Worm (Caenorhabditis elegans) whole organism, early embryonic: ENCODE data around the gene ZK418.13.

Experiments used
- B0310.2 ChIP-seq: sonication (generic microtip); optimal IDR thresholded peaks from 2 replicates; lab custom pipeline; 2016; ENCODE audit warnings: mild to moderate bottlenecking, missing genetic modification characterization, missing compliant biosample characterization
- F13C5.2 ChIP-seq: sonication (generic microtip); optimal IDR thresholded peaks from 2 replicates; lab custom pipeline; 2017; ENCODE audit warnings: mild to moderate bottlenecking, missing genetic modification characterization, inconsistent platforms, missing compliant biosample characterization
- ama-1 ChIP-seq: fragments of 150-350 bp; optimal IDR thresholded peaks from 2 replicates; lab custom pipeline; 2014
- ceh-13 ChIP-seq: fragments of 200-800 bp; sonication (Bioruptor generic); optimal IDR thresholded peaks from 2 replicates; lab custom pipeline; 2018; ENCODE audit warnings: mild to moderate bottlenecking, missing genetic modification characterization, missing compliant biosample characterization
- ceh-36 ChIP-seq: sonication (generic microtip); optimal IDR thresholded peaks from 2 replicates; lab custom pipeline; 2016; ENCODE audit warnings: missing genetic modification characterization, inconsistent platforms, missing compliant biosample characterization
- ets-7 ChIP-seq: sonication (generic microtip); optimal IDR thresholded peaks from 2 replicates; lab custom pipeline; 2016; ENCODE audit warnings: missing genotype, missing genetic modification characterization, missing compliant biosample characterization
- flt-1 ChIP-seq: fragments of 200-800 bp; sonication (Bioruptor generic); IDR thresholded peaks from 2 replicates; pipeline ENCODE4 v1.3.6; 2022; ENCODE audit warnings: missing genetic modification characterization, missing compliant biosample characterization
- hmbx-1 ChIP-seq: sonication (generic microtip); optimal IDR thresholded peaks from 2 replicates; lab custom pipeline; 2016; ENCODE audit warnings: mild to moderate bottlenecking, missing genetic modification characterization, missing compliant biosample characterization
- hmg-4 ChIP-seq: fragments of 200-800 bp; sonication (Bioruptor generic); optimal IDR thresholded peaks from 2 replicates; lab custom pipeline; 2018; ENCODE audit warnings: mild to moderate bottlenecking, missing genetic modification characterization, missing compliant biosample characterization
- hnd-1 ChIP-seq: sonication (generic microtip); optimal IDR thresholded peaks from 2 replicates; lab custom pipeline; 2016; ENCODE audit warnings: missing genetic modification characterization, missing compliant biosample characterization
- scrt-1 ChIP-seq: fragments of 200-800 bp; sonication (Bioruptor generic); IDR thresholded peaks from 2 replicates; pipeline ENCODE4 v1.3.6; 2022; ENCODE audit warnings: missing genetic modification characterization, missing compliant biosample characterization
- sea-1 ChIP-seq: fragments of 200-800 bp; sonication (Bioruptor generic); conservative IDR thresholded peaks from 2 replicates; pipeline ENCODE4 v1.3.6; 2022; ENCODE audit warnings: missing genetic modification characterization, missing compliant biosample characterization
- tra-4 ChIP-seq: sonication (generic microtip); optimal IDR thresholded peaks from 2 replicates; lab custom pipeline; 2017; ENCODE audit warnings: missing genetic modification characterization, missing compliant biosample characterization

DNA sequence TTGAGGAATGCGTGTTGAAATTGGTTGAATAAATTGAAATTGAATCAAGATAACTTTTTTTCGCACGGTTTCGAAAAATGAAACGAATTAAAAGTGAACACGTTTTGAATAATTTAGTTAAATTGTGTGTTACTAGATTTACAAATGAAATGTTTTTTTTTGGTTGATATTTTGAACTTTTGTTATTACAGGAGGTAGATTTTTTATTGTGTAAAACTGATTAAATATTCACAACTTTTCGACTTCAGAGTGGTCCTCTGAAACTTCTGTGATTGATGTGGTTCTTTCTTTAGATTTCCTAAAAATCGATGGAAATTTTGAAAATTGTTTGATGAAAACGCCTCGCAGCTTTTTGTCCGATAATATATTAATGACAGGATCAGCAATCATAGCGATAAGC lies at the start of gene ZK418.13:
- TF ChIP-seq ama-1 (lab: Kevin White, UChicago) (no peak), F13C5.2 (tag; lab: Kevin White, UChicago) (no peak), hmbx-1 (no peak), tra-4 (tag; lab: Kevin White, UChicago) (no peak), ets-7 (tag; lab: Kevin White, UChicago) (no peak), scrt-1 (GFP tag; lab: Robert Waterston, UW) (no peak), flt-1 (GFP tag; lab: Robert Waterston, UW) (no peak), hnd-1 (no peak), sea-1 (GFP tag; lab: Robert Waterston, UW) (no peak), hmg-4 (GFP tag; lab: Kevin White, UChicago) (no peak), B0310.2 (no peak), ceh-36 (no peak), ceh-13 (GFP tag; lab: Kevin White, UChicago) (no peak)
